Fruit fly (Drosophila melanogaster) whole organism, wandering third instar larva: ENCODE data around the gene CG10347.

Source experiments
- Abd-B ChIP-seq: fragments of >200 bp; optimal IDR thresholded peaks from 2 replicates; lab custom pipeline; 2017; ENCODE audit warnings: missing biosample characterization, missing genetic modification characterization
- CG32264 ChIP-seq: fragments of 200-800 bp; sonication (Bioruptor generic); optimal IDR thresholded peaks from 2 replicates; lab custom pipeline; 2016; ENCODE audit warnings: missing biosample characterization, missing genetic modification characterization
- CrebA ChIP-seq: fragments of 200-800 bp; sonication (Bioruptor generic); optimal IDR thresholded peaks from 2 replicates; lab custom pipeline; 2016; ENCODE audit warnings: missing biosample characterization, mild to moderate bottlenecking, missing genetic modification characterization, borderline replicate concordance
- Dfd ChIP-seq: fragments of >200 bp; optimal IDR thresholded peaks from 2 replicates; lab custom pipeline; 2017; ENCODE audit warnings: missing biosample characterization, missing genetic modification characterization
- Dif ChIP-seq: fragments of 200-275, 200-300 bp; sonication (Bioruptor generic); optimal IDR thresholded peaks from 2 replicates; lab custom pipeline; 2018; ENCODE audit warnings: missing biosample characterization, missing genetic modification characterization; ENCODE audit not compliant: partially characterized antibody
- GATAd ChIP-seq: sonication (Bioruptor generic); optimal IDR thresholded peaks from 2 replicates; lab custom pipeline; 2016; ENCODE audit warnings: missing biosample characterization, missing genetic modification characterization
- Hnf4 ChIP-seq: fragments of 200-800 bp; sonication (Bioruptor generic); optimal IDR thresholded peaks from 2 replicates; lab custom pipeline; 2016; ENCODE audit warnings: missing biosample characterization, mild to moderate bottlenecking, missing genetic modification characterization
- Hr78 ChIP-seq: fragments of >200 bp; optimal IDR thresholded peaks from 2 replicates; lab custom pipeline; 2017; ENCODE audit warnings: missing biosample characterization, missing genetic modification characterization
- Hr83 ChIP-seq: fragments of 200-300 bp; sonication (Bioruptor generic); optimal IDR thresholded peaks from 2 replicates; lab custom pipeline; 2016; ENCODE audit warnings: missing biosample characterization, mild to moderate bottlenecking, missing genetic modification characterization, moderate library complexity; ENCODE audit not compliant: poor library complexity, severe bottlenecking
- Jra ChIP-seq: sonication (Bioruptor generic); optimal IDR thresholded peaks from 2 replicates; lab custom pipeline; 2016; ENCODE audit warnings: missing biosample characterization, missing genetic modification characterization
- Mio ChIP-seq: sonication (Bioruptor generic); optimal IDR thresholded peaks from 2 replicates; lab custom pipeline; 2016; ENCODE audit warnings: missing biosample characterization, missing genetic modification characterization
- Myc ChIP-seq: fragments of >200 bp; optimal IDR thresholded peaks from 2 replicates; lab custom pipeline; 2017
- N ChIP-seq: fragments of >200 bp; optimal IDR thresholded peaks from 2 replicates; lab custom pipeline; 2018; ENCODE audit warnings: missing biosample characterization, missing external identifiers, missing genetic modification characterization
- OdsH ChIP-seq: fragments of 200-800 bp; sonication (Bioruptor generic); optimal IDR thresholded peaks from 2 replicates; lab custom pipeline; 2016; ENCODE audit warnings: missing biosample characterization, mild to moderate bottlenecking, missing genetic modification characterization
- Rel ChIP-seq, 2 experiments: fragments of 200-800 bp; sonication (Bioruptor generic) in 1 of 2; optimal IDR thresholded peaks; 2 replicates in 1 of 2; 3 replicates in 1 of 2; lab custom pipeline; 2016 to 2019; ENCODE audit warnings: mild to moderate bottlenecking in 2 of 2, missing biosample characterization in 2 of 2, missing genetic modification characterization in 2 of 2, moderate library complexity in 1 of 2
- Sp1 ChIP-seq: fragments of 200-800 bp; sonication (Bioruptor generic); optimal IDR thresholded peaks from 3 replicates; lab custom pipeline; 2019; ENCODE audit warnings: missing biosample characterization, mild to moderate bottlenecking, missing genetic modification characterization, moderate library complexity
- br ChIP-seq: fragments of 200-800 bp; sonication (Bioruptor generic); optimal IDR thresholded peaks from 2 replicates; lab custom pipeline; 2016; ENCODE audit warnings: missing biosample characterization, missing genetic modification characterization
- dl ChIP-seq, 2 experiments: fragments of 175-275, 200-275 bp in 1 of 2; fragments of 200-275 bp in 1 of 2; sonication (Bioruptor generic); optimal IDR thresholded peaks; lab custom pipeline; 2018; ENCODE audit warnings: mild to moderate bottlenecking in 2 of 2, missing biosample characterization in 2 of 2, missing genetic modification characterization in 2 of 2, moderate library complexity in 2 of 2; ENCODE audit not compliant: partially characterized antibody in 2 of 2, insufficient read depth in 1 of 2
- dmrt93B ChIP-seq: fragments of 200-800 bp; sonication (Bioruptor generic); optimal IDR thresholded peaks from 2 replicates; lab custom pipeline; 2018; ENCODE audit warnings: missing biosample characterization, mild to moderate bottlenecking, missing genetic modification characterization
- dsf ChIP-seq: sonication (Bioruptor generic); optimal IDR thresholded peaks from 2 replicates; lab custom pipeline; 2016; ENCODE audit warnings: missing biosample characterization, missing genetic modification characterization, borderline replicate concordance
- foxo ChIP-seq, 2 experiments: fragments of 200-800 bp; sonication (Bioruptor generic); optimal IDR thresholded peaks; 2 replicates in 1 of 2; 3 replicates in 1 of 2; lab custom pipeline; 2016 to 2017; ENCODE audit warnings: missing biosample characterization in 2 of 2, missing genetic modification characterization in 2 of 2
- jim ChIP-seq: fragments of 175-275, 200-325 bp; sonication (Bioruptor generic); optimal IDR thresholded peaks from 2 replicates; lab custom pipeline; 2016; ENCODE audit warnings: missing biosample characterization, mild to moderate bottlenecking, missing genetic modification characterization
- lola ChIP-seq: fragments of >200 bp; optimal IDR thresholded peaks from 2 replicates; lab custom pipeline; 2017; ENCODE audit warnings: missing biosample characterization, missing genetic modification characterization
- pan ChIP-seq: fragments of >200 bp; optimal IDR thresholded peaks from 2 replicates; lab custom pipeline; 2017
- psq ChIP-seq: fragments of 200-800 bp; sonication (Bioruptor generic); optimal IDR thresholded peaks from 3 replicates; lab custom pipeline; 2017; ENCODE audit warnings: missing biosample characterization, mild to moderate bottlenecking, missing genetic modification characterization, moderate library complexity
- rgr ChIP-seq: fragments of 200-800 bp; sonication (Bioruptor generic); optimal IDR thresholded peaks from 3 replicates; lab custom pipeline; 2016; ENCODE audit warnings: missing biosample characterization, mild to moderate bottlenecking, missing genetic modification characterization
- sv ChIP-seq: fragments of 200-800 bp; sonication (Bioruptor generic); optimal IDR thresholded peaks from 3 replicates; lab custom pipeline; 2016; ENCODE audit warnings: missing biosample characterization, missing genetic modification characterization
- tai ChIP-seq: sonication (Bioruptor generic); optimal IDR thresholded peaks from 2 replicates; lab custom pipeline; 2016; ENCODE audit warnings: missing biosample characterization, missing genetic modification characterization
- usp ChIP-seq: fragments of >200 bp; optimal IDR thresholded peaks from 2 replicates; lab custom pipeline; 2017; ENCODE audit warnings: missing biosample characterization, missing genetic modification characterization

The CG10347 gene

DNA sequence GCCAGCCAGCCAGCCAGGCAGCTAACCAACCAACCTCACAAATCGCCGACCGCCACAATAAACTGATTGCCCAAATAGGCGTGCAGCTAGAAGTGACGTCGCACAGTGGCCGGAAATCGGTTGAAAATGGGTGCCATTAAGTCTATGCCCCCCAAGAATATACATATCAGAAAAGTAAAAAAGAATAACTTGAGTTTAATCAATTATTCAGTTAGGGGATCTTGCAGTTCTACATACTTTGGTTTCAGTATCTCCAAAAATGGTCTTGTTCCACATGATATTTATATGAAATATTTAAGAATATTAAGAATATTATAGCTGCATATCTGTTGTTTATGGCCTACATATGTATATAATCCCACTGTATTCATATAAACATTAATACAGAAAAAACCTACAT, 30.6 kb upstream of the CG10347 start:
- TF ChIP-seq usp (GFP tag; lab: Kevin White, UChicago) (no peak), jim (GFP tag; lab: Kevin White, UChicago) (no peak), lola (no peak), Hr78 (GFP tag; lab: Kevin White, UChicago) (no peak), OdsH (no peak), CrebA (GFP tag; lab: Kevin White, UChicago) (no peak), psq (GFP tag; lab: Kevin White, UChicago) (no peak), rgr (no peak), foxo (GFP tag; optimal IDR thresholded peaks at IDR 0.05; lab: Kevin White, UChicago) (peak in 1 of 2 experiments; percentile 14)
- TF ChIP-seq, all 38 proteins: peak for 1

DNA sequence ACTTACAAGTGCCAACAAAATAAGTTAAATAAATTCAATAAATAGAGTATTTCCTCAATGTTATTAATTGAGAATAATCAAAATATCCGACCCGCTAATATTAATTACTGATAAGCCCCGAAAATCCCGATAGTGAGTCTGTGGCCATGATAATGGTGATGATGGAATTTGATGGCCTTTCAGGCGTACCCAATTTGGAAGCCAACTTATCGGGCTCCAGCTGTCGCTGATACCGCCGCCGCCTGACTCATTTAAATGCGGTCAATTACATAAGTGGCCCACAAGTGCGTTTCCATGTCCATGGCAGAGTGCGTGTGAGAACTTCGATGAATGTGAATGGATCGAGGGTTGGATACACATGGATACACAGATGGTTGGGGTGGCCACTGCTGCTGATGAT, 29.4 kb upstream of the CG10347 start:
- no peak for TF ChIP-seq jim (GFP tag; lab: Kevin White, UChicago)
- TF ChIP-seq Rel (GFP tag; optimal IDR thresholded peaks at IDR 0.05; lab: Kevin White, UChicago) = no peak
- TF ChIP-seq Rel (tag; optimal IDR thresholded peaks at IDR 0.05; lab: Kevin White, UChicago) = no peak
- no peak for TF ChIP-seq Hr83 (GFP tag; lab: Kevin White, UChicago)
- TF ChIP-seq Sp1 (GFP tag; lab: Kevin White, UChicago) = no peak
- no peak for TF ChIP-seq Jra (GFP tag; lab: Kevin White, UChicago)
- TF ChIP-seq Dfd (GFP tag; lab: Kevin White, UChicago) = no peak
- TF ChIP-seq Hnf4 (GFP tag; lab: Kevin White, UChicago) = no peak
- no peak for TF ChIP-seq Myc (lab: Kevin White, UChicago)
- TF ChIP-seq dl (GFP tag; optimal IDR thresholded peaks at IDR 0.05; lab: Kevin White, UChicago; ENCODE audit: insufficient read depth in 1 of 2, partially characterized antibody in 2 of 2) = no peak
- TF ChIP-seq OdsH = no peak
- no peak for TF ChIP-seq GATAd (GFP tag; lab: Kevin White, UChicago)

DNA sequence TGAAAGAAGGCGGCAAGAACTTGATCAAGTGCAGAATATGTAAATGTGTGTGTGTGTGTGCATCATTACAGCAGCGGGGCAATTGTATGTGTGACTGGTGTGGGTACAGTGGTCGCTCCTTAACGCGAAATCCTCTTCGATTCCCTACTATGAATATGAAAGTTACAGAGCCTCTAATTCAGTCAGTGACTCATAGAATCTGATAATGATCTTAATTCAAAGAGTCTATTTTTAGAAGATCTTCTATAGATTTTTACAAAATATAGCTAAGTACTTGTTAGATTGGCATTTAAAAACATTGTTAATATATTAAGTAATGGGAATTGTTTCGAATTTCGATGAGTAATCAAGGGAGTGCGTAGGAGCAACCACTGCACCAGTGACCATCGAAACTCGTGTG, 27.7 kb upstream of the CG10347 start:
- no peak for TF ChIP-seq Hnf4 (GFP tag; lab: Kevin White, UChicago)

DNA sequence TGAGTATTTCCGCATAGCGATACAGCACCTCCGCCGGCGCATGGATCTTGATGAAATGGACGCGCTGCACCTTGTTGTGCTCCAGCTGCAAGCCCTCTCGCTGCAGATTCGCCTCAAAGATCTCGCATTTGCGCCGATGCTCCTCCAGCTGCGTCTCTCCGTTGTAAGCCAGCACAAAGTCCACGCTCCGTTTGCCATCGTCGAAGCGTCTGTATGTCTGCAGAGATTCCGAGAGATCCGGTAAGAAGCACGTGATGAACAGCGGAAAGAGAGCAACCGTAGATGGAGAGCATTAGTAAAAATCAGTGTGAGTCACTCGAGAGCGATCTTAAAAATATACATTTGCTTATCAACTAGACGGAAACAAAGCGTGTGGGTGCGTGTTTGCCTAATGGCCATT, 27.0 kb upstream of the CG10347 start:
- TF ChIP-seq foxo (GFP tag; optimal IDR thresholded peaks at IDR 0.05; lab: Kevin White, UChicago) (no peak), jim (GFP tag; lab: Kevin White, UChicago) (no peak), pan (lab: Kevin White, UChicago) (no peak), dmrt93B (GFP tag; lab: Kevin White, UChicago) (no peak), Abd-B (no peak), Mio (GFP tag; lab: Kevin White, UChicago) (no peak), Dfd (GFP tag; lab: Kevin White, UChicago) (no peak), Hr83 (GFP tag; lab: Kevin White, UChicago) (no peak), br (GFP tag; lab: Kevin White, UChicago) (no peak), N (GFP tag; lab: Kevin White, UChicago) (no peak), Rel (GFP tag; optimal IDR thresholded peaks at IDR 0.05; lab: Kevin White, UChicago) (no peak), Rel (tag; optimal IDR thresholded peaks at IDR 0.05; lab: Kevin White, UChicago) (no peak), dl (GFP tag; optimal IDR thresholded peaks at IDR 0.05; lab: Kevin White, UChicago; ENCODE audit: insufficient read depth in 1 of 2, partially characterized antibody in 2 of 2) (no peak)

DNA sequence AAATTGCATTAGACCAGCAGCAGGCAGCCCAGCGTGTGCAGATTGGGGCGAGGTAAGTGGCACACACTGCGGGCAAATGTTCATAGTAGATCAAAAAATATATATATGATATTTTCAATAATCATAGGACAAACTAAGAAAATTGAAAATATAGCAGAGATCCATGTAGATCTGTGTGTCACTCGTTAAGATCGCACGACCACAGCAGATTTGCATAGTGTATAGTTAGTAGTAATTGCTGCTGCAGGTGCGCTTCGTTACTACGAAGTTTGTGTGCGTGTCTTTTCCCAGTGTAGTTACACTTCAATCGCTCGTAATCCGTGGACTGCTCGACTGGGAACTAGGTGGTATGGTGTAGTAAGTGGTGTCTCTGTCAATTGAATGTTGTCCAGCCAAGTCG, 22.4 kb upstream of the CG10347 start, which contains the start of gene CG10352:
TSS of gene CG10352 (minus strand) at position 4 of the 400 bp plus-strand sequence.
- TF ChIP-seq psq (GFP tag; lab: Kevin White, UChicago) (no peak), CG32264 (GFP tag; lab: Kevin White, UChicago) (no peak), Abd-B (no peak), dsf (no peak), tai (no peak), Hnf4 (GFP tag; lab: Kevin White, UChicago) (no peak), br (GFP tag; lab: Kevin White, UChicago) (no peak), dl (GFP tag; optimal IDR thresholded peaks at IDR 0.05; lab: Kevin White, UChicago; ENCODE audit: insufficient read depth in 1 of 2, partially characterized antibody in 2 of 2) (no peak), rgr (no peak), pan (lab: Kevin White, UChicago) (no peak)
- TF ChIP-seq, all 38 proteins: peak for 0

DNA sequence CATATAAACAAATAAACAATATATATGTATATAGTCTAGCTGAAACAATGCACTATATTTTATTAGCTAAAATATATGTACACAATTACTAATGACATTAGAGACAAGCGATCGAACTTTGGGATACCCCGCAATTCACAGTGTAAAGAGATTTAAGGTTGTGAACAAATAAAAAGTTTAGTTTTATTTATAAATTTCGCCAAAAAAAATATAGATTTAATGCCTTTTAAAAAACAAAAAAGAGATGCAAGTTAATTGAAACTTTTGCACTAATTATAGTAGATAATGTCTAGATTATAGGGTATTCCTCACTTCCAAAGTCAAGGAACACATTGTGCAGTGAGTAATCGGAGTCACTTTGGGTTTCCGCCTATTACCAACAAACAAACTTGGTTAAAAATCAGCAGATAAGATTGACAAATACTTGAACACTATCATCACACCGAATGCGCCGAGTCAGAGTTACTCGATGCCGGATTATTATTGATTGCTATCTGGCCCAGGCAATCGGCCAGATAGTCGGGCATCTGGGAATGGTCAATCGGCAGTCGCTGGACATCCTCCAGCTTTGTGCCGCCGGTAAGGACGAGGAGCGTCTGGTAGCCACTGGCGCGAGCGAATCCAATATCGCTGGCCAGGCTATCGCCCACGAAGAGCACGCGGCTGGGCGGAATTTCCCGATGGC, 20.6 kb upstream of the CG10347 start:
- no peak for TF ChIP-seq N (GFP tag; lab: Kevin White, UChicago)
- TF ChIP-seq Dif (GFP tag; lab: Kevin White, UChicago) = no peak
- no peak for TF ChIP-seq Rel (GFP tag; optimal IDR thresholded peaks at IDR 0.05; lab: Kevin White, UChicago)
- no peak for TF ChIP-seq Rel (tag; optimal IDR thresholded peaks at IDR 0.05; lab: Kevin White, UChicago)
- no peak for TF ChIP-seq Hr83 (GFP tag; lab: Kevin White, UChicago)
- TF ChIP-seq dmrt93B (GFP tag; lab: Kevin White, UChicago) = no peak
- TF ChIP-seq tai = no peak
- no peak for TF ChIP-seq Myc (lab: Kevin White, UChicago)
- no peak for TF ChIP-seq br (GFP tag; lab: Kevin White, UChicago)
- TF ChIP-seq dsf = no peak
- no peak for TF ChIP-seq Jra (GFP tag; lab: Kevin White, UChicago)
- no peak for TF ChIP-seq foxo (GFP tag; optimal IDR thresholded peaks at IDR 0.05; lab: Kevin White, UChicago)
- TF ChIP-seq rgr = no peak
- no peak for TF ChIP-seq CG32264 (GFP tag; lab: Kevin White, UChicago)
- TF ChIP-seq dl (GFP tag; optimal IDR thresholded peaks at IDR 0.05; lab: Kevin White, UChicago; ENCODE audit: insufficient read depth in 1 of 2, partially characterized antibody in 2 of 2) = no peak
- no peak for TF ChIP-seq sv (GFP tag; lab: Kevin White, UChicago)
- TF ChIP-seq Abd-B = no peak
